Fruit fly (Drosophila melanogaster) whole organism: ENCODE measurements around the gene tadr.

ENCODE experiments used
- CG8478 ChIP-seq: fragments of >200 bp; optimal IDR thresholded peaks from 2 replicates; lab custom pipeline; 2018; ENCODE audit warnings: inconsistent platforms
- Dll ChIP-seq: fragments of >200 bp; optimal IDR thresholded peaks from 2 replicates; lab custom pipeline; 2017
- EcR ChIP-seq, 2 experiments: fragments of >200 bp; optimal IDR thresholded peaks; 2 replicates each; lab custom pipeline; 2017; ENCODE audit warnings: missing biosample characterization in 2 of 2, missing genetic modification characterization in 2 of 2, missing genetic modification reagents in 2 of 2
- pan ChIP-seq: fragments of >200 bp; optimal IDR thresholded peaks from 2 replicates; lab custom pipeline; 2017
- psq ChIP-seq: fragments of >200 bp; optimal IDR thresholded peaks from 2 replicates; lab custom pipeline; 2017
- usp ChIP-seq: fragments of >200 bp; optimal IDR thresholded peaks from 2 replicates; lab custom pipeline; 2017; ENCODE audit warnings: missing biosample characterization, missing genetic modification characterization, mixed read lengths

The tadr gene

dm6 chr2L:21104326-21104725, 29.1 kb downstream of the tadr start, which contains the start of the genes CG46307 and Nhe2:
TSS of gene CG46307 (plus strand) at chr2L:21104568.
TSS of gene Nhe2 (plus strand) at chr2L:21104568.
- TF ChIP-seq psq (lab: Kevin White, UChicago): no peak
- no peak for TF ChIP-seq Dll (lab: Kevin White, UChicago)
- no peak for TF ChIP-seq CG8478 (lab: Kevin White, UChicago)
- TF ChIP-seq pan (lab: Kevin White, UChicago): no peak
- TF ChIP-seq EcR (GFP tag; optimal IDR thresholded peaks at IDR 0.05; lab: Kevin White, UChicago): no peak

- TF ChIP-seq usp (GFP tag; lab: Kevin White, UChicago) (no peak), Dll (lab: Kevin White, UChicago) (no peak), CG8478 (lab: Kevin White, UChicago) (no peak), pan (lab: Kevin White, UChicago) (no peak), psq (lab: Kevin White, UChicago) (no peak), EcR (GFP tag; optimal IDR thresholded peaks at IDR 0.05; lab: Kevin White, UChicago) (no peak)
Observed at dm6 chr2L:21105127-21105526, 29.9 kb downstream of the tadr start.

- TF ChIP-seq usp (GFP tag; lab: Kevin White, UChicago) (no peak), EcR (GFP tag; optimal IDR thresholded peaks at IDR 0.05; lab: Kevin White, UChicago) (no peak), pan (lab: Kevin White, UChicago) (no peak), CG8478 (lab: Kevin White, UChicago) (no peak)
Observed at dm6 chr2L:21107651-21108489, 32.7 kb downstream of the tadr start.

dm6 chr2L:21108759-21109282, 33.6 kb downstream of the tadr start:
- no peak for TF ChIP-seq usp (GFP tag; lab: Kevin White, UChicago)
- no peak for TF ChIP-seq pan (lab: Kevin White, UChicago)
- TF ChIP-seq psq (lab: Kevin White, UChicago): no peak
- TF ChIP-seq Dll (lab: Kevin White, UChicago): no peak
- TF ChIP-seq CG8478 (lab: Kevin White, UChicago): no peak
- no peak for TF ChIP-seq EcR (GFP tag; optimal IDR thresholded peaks at IDR 0.05; lab: Kevin White, UChicago)

dm6 chr2L:21109680-21110079, 34.5 kb downstream of the tadr start:
- TF ChIP-seq psq (lab: Kevin White, UChicago): no peak
- TF ChIP-seq Dll (lab: Kevin White, UChicago): no peak
- TF ChIP-seq usp (GFP tag; lab: Kevin White, UChicago): no peak
- TF ChIP-seq CG8478 (lab: Kevin White, UChicago): no peak
- no peak for TF ChIP-seq EcR (GFP tag; optimal IDR thresholded peaks at IDR 0.05; lab: Kevin White, UChicago)
- TF ChIP-seq pan (lab: Kevin White, UChicago): no peak

dm6 chr2L:21111849-21112248, 36.6 kb downstream of the tadr start:
- TF ChIP-seq psq (lab: Kevin White, UChicago) (no peak), pan (lab: Kevin White, UChicago) (no peak), CG8478 (lab: Kevin White, UChicago) (no peak), usp (GFP tag; lab: Kevin White, UChicago) (no peak), Dll (lab: Kevin White, UChicago) (no peak), EcR (GFP tag; optimal IDR thresholded peaks at IDR 0.05; lab: Kevin White, UChicago) (no peak)

dm6 chr2L:21113546-21113945, 38.3 kb downstream of the tadr start:
- TF ChIP-seq usp (GFP tag; lab: Kevin White, UChicago): no peak
- peak in 1 of 2 experiments; percentile 4 for TF ChIP-seq EcR (GFP tag; optimal IDR thresholded peaks at IDR 0.05; lab: Kevin White, UChicago)

- no peak for TF ChIP-seq Dll (lab: Kevin White, UChicago)
- TF ChIP-seq CG8478 (lab: Kevin White, UChicago): no peak
- TF ChIP-seq pan (lab: Kevin White, UChicago): no peak
- TF ChIP-seq usp (GFP tag; lab: Kevin White, UChicago): no peak
- no peak for TF ChIP-seq EcR (GFP tag; optimal IDR thresholded peaks at IDR 0.05; lab: Kevin White, UChicago)
- TF ChIP-seq psq (lab: Kevin White, UChicago): no peak
Observed at dm6 chr2L:21115687-21116086, 40.5 kb downstream of the tadr start.
